Worm (Caenorhabditis elegans) whole organism, L4 larva: ENCODE measurements around the gene F14D2.5.

ENCODE experiments used
- F49E8.2 ChIP-seq: sonication (generic microtip); optimal IDR thresholded peaks from 2 replicates; lab custom pipeline; 2016; ENCODE audit warnings: missing compliant biosample characterization, mild to moderate bottlenecking, missing genetic modification characterization, borderline replicate concordance
- R02D3.7 ChIP-seq: fragments of 150-350 bp; sonication (generic microtip); optimal IDR thresholded peaks from 3 replicates; lab custom pipeline; 2014; ENCODE audit warnings: missing biosample characterization, missing genetic modification characterization
- Y75B8A.6 ChIP-seq: fragments of 200-800 bp; sonication (Bioruptor generic); IDR thresholded peaks from 2 replicates; pipeline ENCODE4 v1.3.6; 2022; ENCODE audit warnings: missing genetic modification reagents, missing genetic modification characterization, missing compliant biosample characterization
- ZK337.2 ChIP-seq: fragments of 200-800 bp; sonication (Bioruptor generic); IDR thresholded peaks from 2 replicates; pipeline ENCODE4 v1.3.6; 2022; ENCODE audit warnings: missing genetic modification reagents, missing genetic modification characterization, missing compliant biosample characterization
- ZK546.5 ChIP-seq, 2 experiments: sonication (generic microtip); optimal IDR thresholded peaks; 2 replicates each; lab custom pipeline; 2017; ENCODE audit warnings: missing biosample characterization in 2 of 2, missing genetic modification characterization in 2 of 2
- aly-2 ChIP-seq: sonication (generic microtip); optimal IDR thresholded peaks from 2 replicates; lab custom pipeline; 2018; ENCODE audit warnings: missing biosample characterization, missing genetic modification characterization
- ceh-82 ChIP-seq: sonication (generic microtip); optimal IDR thresholded peaks from 2 replicates; lab custom pipeline; 2017; ENCODE audit warnings: missing biosample characterization, missing genetic modification characterization
- daf-16 ChIP-seq, 3 experiments: sonication (generic microtip); optimal IDR thresholded peaks; 2 replicates each; lab custom pipeline; 2016 to 2017; ENCODE audit warnings: missing genetic modification characterization in 3 of 3, missing genetic modification reagents in 3 of 3, mild to moderate bottlenecking in 2 of 3, missing compliant biosample characterization in 2 of 3, missing biosample characterization in 1 of 3, moderate library complexity in 1 of 3
- daf-8 ChIP-seq: fragments of 200-800 bp; sonication (Bioruptor generic); IDR thresholded peaks from 2 replicates; pipeline ENCODE4 v1.3.6; 2022; ENCODE audit warnings: missing genetic modification characterization, missing compliant biosample characterization
- dmd-6 ChIP-seq: fragments of 200-800 bp; sonication (Bioruptor generic); IDR thresholded peaks from 2 replicates; pipeline ENCODE4 v1.3.6; 2022; ENCODE audit warnings: missing genetic modification reagents, missing genetic modification characterization, missing compliant biosample characterization
- duxl-1 ChIP-seq: sonication (generic microtip); optimal IDR thresholded peaks from 2 replicates; lab custom pipeline; 2016; ENCODE audit warnings: mild to moderate bottlenecking, missing genetic modification characterization, moderate library complexity, missing compliant biosample characterization; ENCODE audit not compliant: poor library complexity
- dve-1 ChIP-seq: sonication (generic microtip); optimal IDR thresholded peaks from 2 replicates; lab custom pipeline; 2017; ENCODE audit warnings: antibody characterized with exemption, mild to moderate bottlenecking, missing genetic modification characterization, missing compliant biosample characterization; ENCODE audit not compliant: insufficient read depth
- hif-1 ChIP-seq, 2 experiments: sonication (generic microtip); optimal IDR thresholded peaks; 2 replicates each; lab custom pipeline; 2016 to 2017; ENCODE audit warnings: missing compliant biosample characterization in 2 of 2, missing genetic modification characterization in 2 of 2, missing genetic modification reagents in 2 of 2, missing genotype in 2 of 2, mild to moderate bottlenecking in 1 of 2
- hlh-11 ChIP-seq: fragments of 200-800 bp; sonication (Bioruptor generic); optimal IDR thresholded peaks from 2 replicates; lab custom pipeline; 2018; ENCODE audit warnings: mild to moderate bottlenecking, missing genetic modification characterization, missing compliant biosample characterization
- hlh-30 ChIP-seq: sonication (generic microtip); optimal IDR thresholded peaks from 2 replicates; lab custom pipeline; 2017; ENCODE audit warnings: antibody characterized with exemption, mild to moderate bottlenecking, missing genetic modification characterization, missing compliant biosample characterization; ENCODE audit not compliant: insufficient read depth
- jun-1 ChIP-seq: fragments of 150-350 bp; optimal IDR thresholded peaks from 2 replicates; lab custom pipeline; 2014; ENCODE audit warnings: missing biosample characterization, missing genetic modification reagents, missing genetic modification characterization
- madf-9 ChIP-seq: fragments of 200-800 bp; sonication (Bioruptor generic); conservative IDR thresholded peaks from 2 replicates; pipeline ENCODE4 v1.3.6; 2022; ENCODE audit warnings: missing genetic modification reagents, missing genetic modification characterization, missing compliant biosample characterization
- mep-1 ChIP-seq: fragments of 150-350 bp; sonication (generic microtip); optimal IDR thresholded peaks from 3 replicates; lab custom pipeline; 2014; ENCODE audit warnings: missing biosample characterization, missing genetic modification characterization
- mxl-2 ChIP-seq: fragments of 200-800 bp; sonication (Bioruptor generic); conservative IDR thresholded peaks from 2 replicates; pipeline ENCODE4 v1.3.6; 2022; ENCODE audit warnings: missing genetic modification reagents, missing genetic modification characterization, missing compliant biosample characterization
- nhr-10 ChIP-seq: fragments of 150-350 bp; optimal IDR thresholded peaks from 2 replicates; lab custom pipeline; 2014; ENCODE audit warnings: missing biosample characterization, missing genetic modification characterization
- nhr-25 ChIP-seq: sonication (generic microtip); optimal IDR thresholded peaks from 2 replicates; lab custom pipeline; 2017; ENCODE audit warnings: missing genetic modification characterization, mild to moderate bottlenecking, missing compliant biosample characterization, antibody characterized with exemption, moderate library complexity, borderline replicate concordance; ENCODE audit not compliant: insufficient read depth
- nhr-28 ChIP-seq: fragments of 150-350 bp; optimal IDR thresholded peaks from 2 replicates; lab custom pipeline; 2014; ENCODE audit warnings: missing biosample characterization, missing genetic modification characterization
- nhr-41 ChIP-seq: fragments of 200-800 bp; sonication (Bioruptor generic); IDR thresholded peaks from 2 replicates; pipeline ENCODE4 v1.3.6; 2022; ENCODE audit warnings: missing genetic modification reagents, missing genetic modification characterization, missing compliant biosample characterization
- nhr-42 ChIP-seq: fragments of 200-800 bp; sonication (Bioruptor generic); IDR thresholded peaks from 2 replicates; pipeline ENCODE4 v1.3.6; 2022; ENCODE audit warnings: missing genetic modification characterization, missing compliant biosample characterization
- nhr-6 ChIP-seq: fragments of 150-350 bp; optimal IDR thresholded peaks from 2 replicates; lab custom pipeline; 2014; ENCODE audit warnings: missing biosample characterization, missing genetic modification characterization
- nhr-77 ChIP-seq: fragments of 150-350 bp; optimal IDR thresholded peaks from 2 replicates; lab custom pipeline; 2014; ENCODE audit warnings: missing biosample characterization, missing genetic modification characterization
- php-3 ChIP-seq: fragments of 200-800 bp; sonication (Bioruptor generic); IDR thresholded peaks from 2 replicates; pipeline ENCODE4 v1.3.6; 2022; ENCODE audit warnings: missing genetic modification reagents, missing genetic modification characterization, missing compliant biosample characterization
- pqm-1 ChIP-seq: sonication (generic microtip); optimal IDR thresholded peaks from 2 replicates; lab custom pipeline; 2017; ENCODE audit warnings: missing biosample characterization, missing genetic modification characterization
- saeg-2 ChIP-seq: fragments of 200-800 bp; sonication (Bioruptor generic); IDR thresholded peaks from 2 replicates; pipeline ENCODE4 v1.3.6; 2022; ENCODE audit warnings: missing genetic modification reagents, missing genetic modification characterization, missing compliant biosample characterization
- spr-1 ChIP-seq: sonication (generic microtip); optimal IDR thresholded peaks from 2 replicates; lab custom pipeline; 2016; ENCODE audit warnings: mild to moderate bottlenecking, missing genetic modification characterization, missing compliant biosample characterization
- unc-39 ChIP-seq: sonication (generic microtip); optimal IDR thresholded peaks from 2 replicates; lab custom pipeline; 2017; ENCODE audit warnings: missing biosample characterization, missing genetic modification characterization
- unc-62 ChIP-seq, 3 experiments: fragments of 150-350 bp in 1 of 3; sonication (generic microtip); optimal IDR thresholded peaks in 2 of 3; peaks in 1 of 3; 1 replicate in 1 of 3; 2 replicates in 2 of 3; lab custom pipeline; 2014 to 2017; ENCODE audit warnings: missing biosample characterization in 3 of 3, missing genetic modification characterization in 3 of 3, missing genetic modification reagents in 3 of 3, missing genotype in 1 of 3
- zfp-2 ChIP-seq: sonication (generic microtip); optimal IDR thresholded peaks from 2 replicates; lab custom pipeline; 2016; ENCODE audit warnings: mild to moderate bottlenecking, missing genetic modification characterization, missing compliant biosample characterization
- zip-11 ChIP-seq: fragments of 200-800 bp; sonication (Bioruptor generic); IDR thresholded peaks from 2 replicates; pipeline ENCODE4 v1.3.6; 2022; ENCODE audit warnings: missing genetic modification characterization, missing compliant biosample characterization
- ztf-7 ChIP-seq: fragments of 150-350 bp; optimal IDR thresholded peaks from 2 replicates; lab custom pipeline; 2014; ENCODE audit warnings: missing biosample characterization, missing genetic modification characterization

Gene F14D2.5

DNA sequence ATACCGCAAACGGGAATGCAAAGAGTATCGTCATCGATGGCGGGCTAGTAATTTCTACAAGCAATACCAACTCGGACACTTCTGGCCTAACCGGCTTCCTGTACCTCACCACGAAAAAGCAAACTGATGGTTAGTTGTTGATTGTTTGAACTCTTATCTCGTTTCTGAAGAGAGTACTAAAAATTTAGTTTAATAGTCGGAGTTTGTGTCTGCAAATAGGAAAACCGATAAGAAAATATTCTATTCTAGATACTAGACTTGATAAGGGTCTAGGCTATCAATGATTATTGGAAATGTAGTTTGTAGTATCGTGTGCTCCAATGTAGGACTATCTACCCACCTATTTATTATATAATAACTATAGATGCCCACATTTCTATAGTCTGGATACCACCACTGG, 21.5 kb upstream of the F14D2.5 start:
- no peak for TF ChIP-seq nhr-25 (tag; lab: Kevin White, UChicago)
- peak; percentile 73 for TF ChIP-seq dmd-6 (GFP tag; lab: Robert Waterston, UW)
- no peak for TF ChIP-seq madf-9 (GFP tag; lab: Robert Waterston, UW)
- no peak for TF ChIP-seq ceh-82
- peak; percentile 87 for TF ChIP-seq php-3
- peak; percentile 23 for TF ChIP-seq dve-1 (tag; lab: Kevin White, UChicago)
- peak; percentile 68 for TF ChIP-seq nhr-28 (tag; lab: Kevin White, UChicago)
- peak; percentile 33 for TF ChIP-seq pqm-1 (tag; lab: Kevin White, UChicago)
- TF ChIP-seq hlh-11 (tag; lab: Kevin White, UChicago) = peak; percentile 43
- no peak for TF ChIP-seq daf-16 (GFP tag; optimal IDR thresholded peaks at IDR 0.05; lab: Kevin White, UChicago)
- TF ChIP-seq daf-16 (tag; optimal IDR thresholded peaks at IDR 0.05; lab: Kevin White, UChicago) = peak; percentile 20

- TF ChIP-seq nhr-28 (tag; lab: Kevin White, UChicago) = peak; percentile 22
- TF ChIP-seq spr-1 = no peak
- TF ChIP-seq hlh-30 (tag; lab: Kevin White, UChicago) = no peak
- no peak for TF ChIP-seq Y75B8A.6
- 0 out of 2 replicates have a peak, but pooled peaks have one; percentile 12 for TF ChIP-seq dmd-6 (GFP tag; lab: Robert Waterston, UW)
- TF ChIP-seq ztf-7 (tag; lab: Kevin White, UChicago) = no peak
- TF ChIP-seq zip-11 (GFP tag; lab: Robert Waterston, UW) = no peak
Measured at ce11 chrII:3322257-3322656, 18.1 kb upstream of the F14D2.5 start, which contains the start of gene Y46D2A.1. Gene Y46D2A.1, plus strand, starts transcription at chrII:3322557.

ce11 chrII:3323179-3323578, 17.2 kb upstream of the F14D2.5 start, which contains the start of gene Y46D2A.2:
Gene Y46D2A.2, minus strand, starts transcription at chrII:3323279.
- TF ChIP-seq R02D3.7 (tag; lab: Kevin White, UChicago) (no peak), ZK337.2 (no peak), nhr-77 (tag; lab: Kevin White, UChicago) (no peak), daf-8 (GFP tag; lab: Robert Waterston, UW) (no peak), mxl-2 (GFP tag; lab: Robert Waterston, UW) (no peak), zip-11 (GFP tag; lab: Robert Waterston, UW) (no peak), php-3 (no peak), nhr-10 (tag; lab: Kevin White, UChicago) (no peak), saeg-2 (GFP tag; lab: Robert Waterston, UW) (no peak), hlh-30 (tag; lab: Kevin White, UChicago) (no peak), daf-16 (GFP tag; optimal IDR thresholded peaks at IDR 0.05; lab: Kevin White, UChicago) (no peak), daf-16 (tag; optimal IDR thresholded peaks at IDR 0.05; lab: Kevin White, UChicago) (no peak), dve-1 (tag; lab: Kevin White, UChicago) (no peak)

- TF ChIP-seq zfp-2 (tag; lab: Kevin White, UChicago) (no peak), mep-1 (tag; lab: Kevin White, UChicago) (no peak), hif-1 (tag; optimal IDR thresholded peaks at IDR 0.05; lab: Kevin White, UChicago) (no peak), mxl-2 (GFP tag; lab: Robert Waterston, UW) (no peak), unc-62 (GFP tag; optimal IDR thresholded peaks at IDR 0.05 in 1 of 2; lab: Kevin White, UChicago) (no peak), unc-62 (tag; optimal IDR thresholded peaks at IDR 0.05; lab: Kevin White, UChicago) (no peak), nhr-6 (no peak), aly-2 (tag; lab: Kevin White, UChicago) (no peak), ZK546.5 (tag; optimal IDR thresholded peaks at IDR 0.05; lab: Kevin White, UChicago) (no peak), nhr-41 (no peak), madf-9 (GFP tag; lab: Robert Waterston, UW) (no peak), jun-1 (tag; lab: Kevin White, UChicago) (no peak), hlh-11 (tag; lab: Kevin White, UChicago) (no peak), nhr-42 (GFP tag; lab: Robert Waterston, UW) (no peak), F49E8.2 (no peak), duxl-1 (no peak), unc-39 (no peak), pqm-1 (tag; lab: Kevin White, UChicago) (no peak), nhr-77 (tag; lab: Kevin White, UChicago) (no peak)
Measured at ce11 chrII:3327104-3327503, 13.2 kb upstream of the F14D2.5 start, which contains the start of gene Y46D2A.3. Gene Y46D2A.3, minus strand, starts transcription at chrII:3327204.
